Fruit fly (Drosophila melanogaster) whole organism: ENCODE measurements around the gene kraken.

ENCODE experiments used
- CG8478 ChIP-seq: fragments of >200 bp; optimal IDR thresholded peaks from 2 replicates; lab custom pipeline; 2018; ENCODE audit warnings: inconsistent platforms
- Dll ChIP-seq: fragments of >200 bp; optimal IDR thresholded peaks from 2 replicates; lab custom pipeline; 2017
- EcR ChIP-seq, 2 experiments: fragments of >200 bp; optimal IDR thresholded peaks; 2 replicates each; lab custom pipeline; 2017; ENCODE audit warnings: missing biosample characterization in 2 of 2, missing genetic modification characterization in 2 of 2, missing genetic modification reagents in 2 of 2
- pan ChIP-seq: fragments of >200 bp; optimal IDR thresholded peaks from 2 replicates; lab custom pipeline; 2017
- psq ChIP-seq: fragments of >200 bp; optimal IDR thresholded peaks from 2 replicates; lab custom pipeline; 2017
- usp ChIP-seq: fragments of >200 bp; optimal IDR thresholded peaks from 2 replicates; lab custom pipeline; 2017; ENCODE audit warnings: missing biosample characterization, missing genetic modification characterization, mixed read lengths

kraken gene

dm6 chr2L:873724-874504, 21.3 kb downstream of the kraken start:
- no peak for TF ChIP-seq CG8478 (lab: Kevin White, UChicago)
- no peak for TF ChIP-seq usp (GFP tag; lab: Kevin White, UChicago)
- TF ChIP-seq psq (lab: Kevin White, UChicago): no peak

- TF ChIP-seq pan (lab: Kevin White, UChicago) (no peak), EcR (GFP tag; optimal IDR thresholded peaks at IDR 0.05; lab: Kevin White, UChicago) (no peak), psq (lab: Kevin White, UChicago) (no peak), usp (GFP tag; lab: Kevin White, UChicago) (no peak), CG8478 (lab: Kevin White, UChicago) (no peak), Dll (lab: Kevin White, UChicago) (no peak)
Observed at dm6 chr2L:877002-877401, 24.4 kb downstream of the kraken start, which contains the start of gene ninaA. Gene ninaA (plus strand): TSS chr2L:877302.

- no peak for TF ChIP-seq CG8478 (lab: Kevin White, UChicago)
- no peak for TF ChIP-seq EcR (GFP tag; optimal IDR thresholded peaks at IDR 0.05; lab: Kevin White, UChicago)
- no peak for TF ChIP-seq pan (lab: Kevin White, UChicago)
- no peak for TF ChIP-seq usp (GFP tag; lab: Kevin White, UChicago)
- TF ChIP-seq psq (lab: Kevin White, UChicago): no peak
- no peak for TF ChIP-seq Dll (lab: Kevin White, UChicago)
Observed at dm6 chr2L:884970-885369, 32.4 kb downstream of the kraken start, which contains the start of gene CG15824. Gene CG15824 (minus strand): TSS chr2L:885141.

- TF ChIP-seq pan (lab: Kevin White, UChicago) (no peak), CG8478 (lab: Kevin White, UChicago) (no peak), EcR (GFP tag; optimal IDR thresholded peaks at IDR 0.05; lab: Kevin White, UChicago) (no peak), psq (lab: Kevin White, UChicago) (no peak), Dll (lab: Kevin White, UChicago) (no peak)
Observed at dm6 chr2L:886743-887142, 34.2 kb downstream of the kraken start.

dm6 chr2L:887788-888187, 35.2 kb downstream of the kraken start:
- TF ChIP-seq psq (lab: Kevin White, UChicago) (no peak), CG8478 (lab: Kevin White, UChicago) (no peak), EcR (GFP tag; optimal IDR thresholded peaks at IDR 0.05; lab: Kevin White, UChicago) (no peak), pan (lab: Kevin White, UChicago) (no peak), usp (GFP tag; lab: Kevin White, UChicago) (no peak), Dll (lab: Kevin White, UChicago) (no peak)

dm6 chr2L:889799-890198, 37.2 kb downstream of the kraken start:
- TF ChIP-seq EcR (GFP tag; optimal IDR thresholded peaks at IDR 0.05; lab: Kevin White, UChicago) (no peak), Dll (lab: Kevin White, UChicago) (no peak), psq (lab: Kevin White, UChicago) (no peak), usp (GFP tag; lab: Kevin White, UChicago) (no peak), pan (lab: Kevin White, UChicago) (no peak), CG8478 (lab: Kevin White, UChicago) (no peak)

- TF ChIP-seq Dll (lab: Kevin White, UChicago): no peak
- TF ChIP-seq pan (lab: Kevin White, UChicago): no peak
- TF ChIP-seq CG8478 (lab: Kevin White, UChicago): no peak
- TF ChIP-seq psq (lab: Kevin White, UChicago): no peak
- TF ChIP-seq EcR (GFP tag; optimal IDR thresholded peaks at IDR 0.05; lab: Kevin White, UChicago): no peak
- TF ChIP-seq usp (GFP tag; lab: Kevin White, UChicago): no peak
Observed at dm6 chr2L:892461-892860, 39.9 kb downstream of the kraken start.

dm6 chr2L:893171-893570, 40.6 kb downstream of the kraken start:
- TF ChIP-seq EcR (GFP tag; optimal IDR thresholded peaks at IDR 0.05; lab: Kevin White, UChicago): no peak
- TF ChIP-seq usp (GFP tag; lab: Kevin White, UChicago): no peak
- no peak for TF ChIP-seq CG8478 (lab: Kevin White, UChicago)
- TF ChIP-seq Dll (lab: Kevin White, UChicago): no peak
- TF ChIP-seq psq (lab: Kevin White, UChicago): no peak
- no peak for TF ChIP-seq pan (lab: Kevin White, UChicago)

dm6 chr2L:895448-895847, 42.9 kb downstream of the kraken start:
- no peak for TF ChIP-seq pan (lab: Kevin White, UChicago)

- TF ChIP-seq Dll (lab: Kevin White, UChicago) (no peak), psq (lab: Kevin White, UChicago) (no peak), CG8478 (lab: Kevin White, UChicago) (no peak), usp (GFP tag; lab: Kevin White, UChicago) (no peak), pan (lab: Kevin White, UChicago) (no peak), EcR (GFP tag; optimal IDR thresholded peaks at IDR 0.05; lab: Kevin White, UChicago) (no peak)
Observed at dm6 chr2L:897124-897523, 44.6 kb downstream of the kraken start.

dm6 chr2L:898316-898715, 45.7 kb downstream of the kraken start, which contains the start of gene Lsp1beta:
Gene Lsp1beta (plus strand): TSS chr2L:898500.
- TF ChIP-seq CG8478 (lab: Kevin White, UChicago) (no peak), usp (GFP tag; lab: Kevin White, UChicago) (no peak), psq (lab: Kevin White, UChicago) (no peak), pan (lab: Kevin White, UChicago) (no peak), EcR (GFP tag; optimal IDR thresholded peaks at IDR 0.05; lab: Kevin White, UChicago) (no peak), Dll (lab: Kevin White, UChicago) (no peak)
